Worm (Caenorhabditis elegans) whole organism, early embryonic: Measurements from ENCODE around the gene mec-5.

Experiments used
- scrt-1 ChIP-seq: fragments of 200-800 bp; sonication (Bioruptor generic); IDR thresholded peaks from 2 replicates; pipeline ENCODE4 v1.3.6; 2022; ENCODE audit warnings: missing genetic modification characterization, missing compliant biosample characterization
- tbx-37 ChIP-seq: fragments of 200-800 bp; sonication (Bioruptor generic); conservative IDR thresholded peaks from 2 replicates; pipeline ENCODE4 v1.3.6; 2022; ENCODE audit warnings: missing genetic modification reagents, missing genetic modification characterization, missing compliant biosample characterization

DNA sequence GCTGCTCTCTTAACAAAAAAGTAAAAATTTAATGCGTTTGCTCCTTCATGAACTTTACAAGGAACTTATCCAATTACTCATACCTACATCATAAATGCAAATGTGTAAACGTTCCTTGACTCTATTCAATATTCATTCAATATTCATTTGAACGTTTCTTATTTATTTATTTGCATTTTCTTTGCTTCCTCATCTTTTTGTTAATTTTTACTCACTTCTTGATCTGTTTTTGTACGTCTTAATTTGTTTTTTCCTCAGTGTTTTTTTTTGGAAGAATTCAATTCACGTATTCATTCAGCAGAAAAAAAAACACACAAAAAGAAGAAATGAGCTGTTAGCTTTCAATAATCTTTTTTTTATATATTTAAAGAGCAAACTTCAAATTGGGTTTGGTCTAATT is 41.0 kb upstream of the mec-5 start:
- TF ChIP-seq scrt-1 (GFP tag; lab: Robert Waterston, UW) (no peak), tbx-37 (no peak)
